Worm (Caenorhabditis elegans) whole organism, L2 larva: Measurements from ENCODE around the gene srh-148.

Source experiments
- egl-27 ChIP-seq: sonication (generic microtip); optimal IDR thresholded peaks from 3 replicates; lab custom pipeline; 2017; ENCODE audit warnings: missing biosample characterization, missing genetic modification reagents, missing genetic modification characterization
- elt-1 ChIP-seq: fragments of 150-350 bp; optimal IDR thresholded peaks from 2 replicates; lab custom pipeline; 2014; ENCODE audit warnings: missing biosample characterization, missing genetic modification characterization
- nhr-21 ChIP-seq: fragments of 150-350 bp; optimal IDR thresholded peaks from 2 replicates; lab custom pipeline; 2014; ENCODE audit warnings: missing biosample characterization, missing genetic modification characterization
- nhr-25 ChIP-seq: fragments of 150-350 bp; sonication (generic microtip); optimal IDR thresholded peaks from 3 replicates; lab custom pipeline; 2014; ENCODE audit warnings: missing biosample characterization, missing genetic modification characterization
- nhr-6 ChIP-seq: fragments of 150-350 bp; optimal IDR thresholded peaks from 2 replicates; lab custom pipeline; 2014; ENCODE audit warnings: missing biosample characterization, missing genetic modification characterization
- sem-4 ChIP-seq: fragments of 150-350 bp; optimal IDR thresholded peaks from 2 replicates; lab custom pipeline; 2014; ENCODE audit warnings: missing biosample characterization, missing genetic modification reagents, missing genetic modification characterization
- skn-1 ChIP-seq: sonication (generic microtip); optimal IDR thresholded peaks from 2 replicates; lab custom pipeline; 2017; ENCODE audit warnings: missing biosample characterization, missing genetic modification characterization
- sma-9 ChIP-seq, 2 experiments: fragments of 150-350 bp in 1 of 2; sonication (generic microtip) in 1 of 2; optimal IDR thresholded peaks; 2 replicates each; lab custom pipeline; 2014 to 2016; ENCODE audit warnings: missing genetic modification characterization in 2 of 2, mild to moderate bottlenecking in 1 of 2, missing biosample characterization in 1 of 2, missing compliant biosample characterization in 1 of 2, missing genetic modification reagents in 1 of 2, moderate library complexity in 1 of 2
- unc-39 ChIP-seq: fragments of 150-350 bp; optimal IDR thresholded peaks from 2 replicates; lab custom pipeline; 2014; ENCODE audit warnings: missing biosample characterization, missing genetic modification characterization
- unc-62 ChIP-seq: fragments of 150-350 bp; optimal IDR thresholded peaks from 2 replicates; lab custom pipeline; 2014; ENCODE audit warnings: missing biosample characterization, missing genetic modification reagents, missing genetic modification characterization
- zag-1 ChIP-seq: fragments of 150-350 bp; optimal IDR thresholded peaks from 2 replicates; lab custom pipeline; 2014; ENCODE audit warnings: missing biosample characterization, missing genetic modification characterization

- TF ChIP-seq sma-9 (GFP tag; optimal IDR thresholded peaks at IDR 0.05; lab: Kevin White, UChicago), result peak; percentile 20
- TF ChIP-seq sma-9 (tag; optimal IDR thresholded peaks at IDR 0.05; lab: Kevin White, UChicago), result no peak
- TF ChIP-seq skn-1 (tag; lab: Kevin White, UChicago), result no peak
- TF ChIP-seq nhr-21, result no peak
- TF ChIP-seq unc-62 (GFP tag; lab: Kevin White, UChicago), result no peak
- TF ChIP-seq nhr-6 (tag; lab: Kevin White, UChicago), result no peak
- no peak for TF ChIP-seq unc-39 (tag; lab: Kevin White, UChicago)
- no peak for TF ChIP-seq nhr-25 (tag; lab: Kevin White, UChicago)
- no peak for TF ChIP-seq zag-1
- no peak for TF ChIP-seq sem-4 (tag; lab: Kevin White, UChicago)
- TF ChIP-seq elt-1 (tag; lab: Kevin White, UChicago), result no peak
- TF ChIP-seq egl-27, result no peak
These were observed 21.8 kb upstream of the srh-148 start for ce11 chrV:15880033-15880432.
